Worm (Caenorhabditis elegans): ENCODE measurements around the gene ceh-7.

The ceh-7 gene

DNA sequence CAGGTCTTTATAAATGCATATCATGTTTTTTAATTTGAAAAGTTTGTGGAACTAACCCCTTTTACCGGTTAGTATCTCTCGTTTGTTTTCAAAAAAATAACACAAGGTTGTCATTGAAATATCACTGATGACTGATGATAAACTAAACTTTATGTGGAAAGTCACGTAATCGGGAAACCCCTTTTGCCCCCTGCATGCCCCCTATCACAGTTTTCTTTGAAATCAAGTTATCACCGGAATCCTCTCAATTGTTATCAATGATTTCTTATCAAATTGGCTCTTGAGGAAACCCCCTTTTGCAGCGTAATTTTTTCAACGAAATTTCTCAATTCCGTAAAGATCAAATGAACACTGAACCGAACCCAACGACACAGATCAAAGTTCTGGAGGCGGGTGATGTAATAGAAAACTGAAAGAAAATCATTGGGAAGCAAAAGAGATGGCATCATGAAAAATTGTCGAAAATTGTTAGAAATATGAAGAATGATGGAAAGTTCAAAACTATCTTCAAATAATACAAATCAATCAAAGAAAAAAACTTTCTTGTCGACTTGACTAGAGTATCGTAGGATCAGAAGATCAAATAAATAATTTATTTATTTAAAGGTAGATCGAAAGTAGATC, 36.8 kb upstream of the ceh-7 start (continued):
- TF ChIP-seq lin-15B (tag; optimal IDR thresholded peaks at IDR 0.05) (no peak), nhr-47 (tag; optimal IDR thresholded peaks at IDR 0.05) (peak; percentile 45), nhr-71 (tag; optimal IDR thresholded peaks at IDR 0.05) (peak; percentile 83), lsy-2 (tag; optimal IDR thresholded peaks at IDR 0.05) (peak; percentile 5), ceh-8 (GFP tag; optimal IDR thresholded peaks at IDR 0.05) (no peak), snpc-4 (tag; optimal IDR thresholded peaks at IDR 0.05) (no peak), sup-37 (GFP tag; optimal IDR thresholded peaks at IDR 0.05) (no peak), hlh-4 (tag; optimal IDR thresholded peaks at IDR 0.05) (no peak), skn-1 (tag; optimal IDR thresholded peaks at IDR 0.05) (no peak), elt-2 (tag; optimal IDR thresholded peaks at IDR 0.05) (peak; percentile 93), tbx-2 (tag; optimal IDR thresholded peaks at IDR 0.05) (peak; percentile 65), nhr-11 (tag; optimal IDR thresholded peaks at IDR 0.05) (no peak), unc-30 (tag; optimal IDR thresholded peaks at IDR 0.05) (no peak), aha-1 (tag; optimal IDR thresholded peaks at IDR 0.05) (peak; percentile 46), pax-3 (tag; optimal IDR thresholded peaks at IDR 0.05) (no peak), irx-1 (tag; optimal IDR thresholded peaks at IDR 0.05) (no peak), nhr-76 (tag; optimal IDR thresholded peaks at IDR 0.05) (no peak), efl-1 (optimal IDR thresholded peaks at IDR 0.05) (peak in 1 of 2 experiments; percentile 15), efl-1 (GFP tag; optimal IDR thresholded peaks at IDR 0.05 in 1 of 2) (peak in 1 of 2 experiments; percentile 89), sox-4 (tag; optimal IDR thresholded peaks at IDR 0.05) (no peak), F16B12.6 (tag; optimal IDR thresholded peaks at IDR 0.05) (no peak), dsc-1 (tag; optimal IDR thresholded peaks at IDR 0.05) (no peak), mep-1 (tag; optimal IDR thresholded peaks at IDR 0.05) (no peak), ces-1 (GFP tag; optimal IDR thresholded peaks at IDR 0.05) (no peak), blmp-1 (tag; optimal IDR thresholded peaks at IDR 0.05) (peak; percentile 83), ama-1 (optimal IDR thresholded peaks at IDR 0.05) (no peak), nhr-85 (tag) (peak; percentile 96), unc-130 (tag; optimal IDR thresholded peaks at IDR 0.05) (peak; percentile 23), egl-27 (tag; optimal IDR thresholded peaks at IDR 0.05) (peak in 1 of 2 experiments; percentile 19), nhr-90 (tag; optimal IDR thresholded peaks at IDR 0.05; ENCODE audit: poor library complexity) (peak; percentile 74), nhr-237 (tag; optimal IDR thresholded peaks at IDR 0.05) (no peak), mdl-1 (tag; optimal IDR thresholded peaks at IDR 0.05) (peak in 1 of 2 experiments; percentile 63), zag-1 (tag; optimal IDR thresholded peaks at IDR 0.05) (no peak), lin-35 (GFP tag; optimal IDR thresholded peaks at IDR 0.05) (peak in 1 of 2 experiments; percentile 40), alr-1 (tag; optimal IDR thresholded peaks at IDR 0.05; ENCODE audit: borderline replicate concordance) (no peak), xbp-1 (tag; optimal IDR thresholded peaks at IDR 0.05) (no peak), jun-1 (tag; optimal IDR thresholded peaks at IDR 0.05) (no peak), tlp-1 (tag; optimal IDR thresholded peaks at IDR 0.05) (no peak), rnt-1 (tag; optimal IDR thresholded peaks at IDR 0.05) (no peak), ztf-4 (tag; optimal IDR thresholded peaks at IDR 0.05) (no peak), ceh-88 (GFP tag; IDR thresholded peaks at IDR 0.05) (no peak), nhr-77 (tag; optimal IDR thresholded peaks at IDR 0.05) (no peak), Y116A8C.19 (tag; optimal IDR thresholded peaks at IDR 0.05; ENCODE audit: borderline replicate concordance) (no peak), pag-3 (tag; optimal IDR thresholded peaks at IDR 0.05; ENCODE audit: borderline replicate concordance, insufficient read depth) (no peak), ceh-90 (tag; optimal IDR thresholded peaks at IDR 0.05) (no peak), efl-3 (GFP tag; optimal IDR thresholded peaks at IDR 0.05) (no peak), hlh-17 (GFP tag; optimal IDR thresholded peaks at IDR 0.05; ENCODE audit: borderline replicate concordance) (no peak), fos-1 (tag; optimal IDR thresholded peaks at IDR 0.05) (peak; percentile 41), ets-5 (GFP tag; IDR thresholded peaks at IDR 0.05) (no peak), nhr-12 (tag; optimal IDR thresholded peaks at IDR 0.05) (no peak), ceh-82 (tag; optimal IDR thresholded peaks at IDR 0.05) (no peak), aly-2 (tag; optimal IDR thresholded peaks at IDR 0.05) (no peak), mef-2 (tag; optimal IDR thresholded peaks at IDR 0.05) (no peak), lin-13 (GFP tag; optimal IDR thresholded peaks at IDR 0.05) (no peak)
